Worm (Caenorhabditis elegans) whole organism, late embryonic: ENCODE data around the gene cct-2.
A peak's percentile ranks its signal among the peaks of the same experiment; 100 is the strongest.

Source experiments
- ceh-6 ChIP-seq: fragments of 200-800 bp; sonication (Bioruptor generic); optimal IDR thresholded peaks from 2 replicates; lab custom pipeline; 2018; ENCODE audit warnings: mild to moderate bottlenecking, missing genetic modification characterization, missing compliant biosample characterization
- elt-2 ChIP-seq: sonication (generic microtip); optimal IDR thresholded peaks from 2 replicates; lab custom pipeline; 2016; ENCODE audit warnings: missing genetic modification reagents, missing genetic modification characterization, missing compliant biosample characterization

The cct-2 gene

ce11 chrII:8973516-8974043 lies 46.0 kb downstream of the cct-2 start, which contains the start of gene tomm-40:
Gene tomm-40, minus strand, starts transcription at chrII:8973566.
- TF ChIP-seq elt-2 (tag; lab: Kevin White, UChicago): peak; percentile 5
- TF ChIP-seq ceh-6 (GFP tag; lab: Kevin White, UChicago): no peak
